Worm (Caenorhabditis elegans) whole organism, L3 larva: ENCODE measurements around the gene F02A9.7.

Experiments
- tbx-2 ChIP-seq: sonication (generic microtip); optimal IDR thresholded peaks from 2 replicates; lab custom pipeline; 2016; ENCODE audit warnings: mild to moderate bottlenecking, missing genetic modification characterization, missing compliant biosample characterization
- zag-1 ChIP-seq: fragments of 150-350 bp; optimal IDR thresholded peaks from 2 replicates; lab custom pipeline; 2014; ENCODE audit warnings: missing biosample characterization, missing genetic modification characterization
- ztf-11 ChIP-seq: fragments of 150-350 bp; optimal IDR thresholded peaks from 2 replicates; lab custom pipeline; 2014; ENCODE audit warnings: missing biosample characterization, missing genetic modification characterization

DNA sequence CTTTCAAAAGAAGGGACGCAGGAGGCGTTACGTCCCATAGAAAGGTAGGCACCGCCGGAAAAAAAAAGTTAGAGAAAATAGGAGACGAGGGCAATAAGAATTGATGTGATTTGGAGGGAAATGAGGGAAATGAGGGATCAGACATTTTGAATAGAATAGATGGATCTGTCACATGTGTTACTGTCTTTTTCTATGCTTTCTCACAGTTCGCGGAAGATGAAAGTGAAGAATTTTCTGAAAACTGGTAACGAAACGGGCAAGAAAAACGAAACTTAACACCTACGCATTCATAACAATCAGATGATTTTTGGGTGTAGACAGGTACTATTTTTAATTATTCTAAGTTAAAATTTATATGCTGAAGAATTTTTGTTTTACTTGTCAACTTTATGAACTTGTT lies 37.8 kb downstream of the F02A9.7 start, which contains the start of gene R107.9:
- TF ChIP-seq zag-1 (tag; lab: Kevin White, UChicago) = no peak
- no peak for TF ChIP-seq ztf-11 (tag; lab: Kevin White, UChicago)
- no peak for TF ChIP-seq tbx-2
